Worm (Caenorhabditis elegans) whole organism, late embryonic: Measurements from ENCODE around the gene C15F1.1.
"Not testable (repeated sequence)": the region's sequence is repeated elsewhere in the genome, so short reads cannot be mapped to it uniquely, and the experiment has no call there.

Source experiments
- C08G9.2 ChIP-seq: sonication (generic microtip); optimal IDR thresholded peaks from 2 replicates; lab custom pipeline; 2016; ENCODE audit warnings: mild to moderate bottlenecking, missing genetic modification characterization, moderate library complexity, missing compliant biosample characterization
- ceh-18 ChIP-seq: sonication (generic microtip); optimal IDR thresholded peaks from 2 replicates; lab custom pipeline; 2016; ENCODE audit warnings: missing genetic modification characterization, missing compliant biosample characterization
- ceh-19 ChIP-seq: fragments of 200-800 bp; sonication (Bioruptor generic); optimal IDR thresholded peaks from 2 replicates; lab custom pipeline; 2018; ENCODE audit warnings: mild to moderate bottlenecking, missing genetic modification characterization, missing compliant biosample characterization
- ceh-2 ChIP-seq: sonication (generic microtip); optimal IDR thresholded peaks from 2 replicates; lab custom pipeline; 2016; ENCODE audit warnings: missing genotype, missing genetic modification characterization, missing compliant biosample characterization
- ceh-24 ChIP-seq: sonication (generic microtip); optimal IDR thresholded peaks from 2 replicates; lab custom pipeline; 2016; ENCODE audit warnings: mild to moderate bottlenecking, missing genetic modification characterization, missing compliant biosample characterization
- ceh-30 ChIP-seq: fragments of 150-350 bp; optimal IDR thresholded peaks from 2 replicates; lab custom pipeline; 2014; ENCODE audit warnings: missing biosample characterization, missing genetic modification characterization
- ceh-31 ChIP-seq: sonication (generic microtip); optimal IDR thresholded peaks from 2 replicates; lab custom pipeline; 2016; ENCODE audit warnings: missing genetic modification characterization, missing compliant biosample characterization
- ceh-45 ChIP-seq: fragments of 200-800 bp; sonication (Bioruptor generic); IDR thresholded peaks from 2 replicates; pipeline ENCODE4 v1.3.6; 2022; ENCODE audit warnings: missing genetic modification reagents, missing genetic modification characterization, missing compliant biosample characterization
- ceh-6 ChIP-seq: fragments of 200-800 bp; sonication (Bioruptor generic); optimal IDR thresholded peaks from 2 replicates; lab custom pipeline; 2018; ENCODE audit warnings: mild to moderate bottlenecking, missing genetic modification characterization, missing compliant biosample characterization
- ceh-9 ChIP-seq: sonication (generic microtip); optimal IDR thresholded peaks from 2 replicates; lab custom pipeline; 2016; ENCODE audit warnings: mild to moderate bottlenecking, missing genetic modification characterization, inconsistent platforms, missing compliant biosample characterization
- dve-1 ChIP-seq: sonication (generic microtip); optimal IDR thresholded peaks from 2 replicates; lab custom pipeline; 2017; ENCODE audit warnings: antibody characterized with exemption, mild to moderate bottlenecking, missing genetic modification characterization, missing compliant biosample characterization
- elt-4 ChIP-seq: sonication (generic microtip); optimal IDR thresholded peaks from 2 replicates; lab custom pipeline; 2016; ENCODE audit warnings: missing genetic modification characterization, missing compliant biosample characterization
- fkh-10 ChIP-seq: fragments of 150-350 bp; optimal IDR thresholded peaks from 2 replicates; lab custom pipeline; 2014; ENCODE audit warnings: missing biosample characterization, missing genetic modification reagents, missing genetic modification characterization
- gmeb-2 ChIP-seq: sonication (generic microtip); optimal IDR thresholded peaks from 2 replicates; lab custom pipeline; 2016; ENCODE audit warnings: missing genetic modification characterization, inconsistent platforms, missing compliant biosample characterization
- hlh-30 ChIP-seq: sonication (generic microtip); optimal IDR thresholded peaks from 2 replicates; lab custom pipeline; 2017; ENCODE audit warnings: antibody characterized with exemption, missing genetic modification characterization, missing compliant biosample characterization; ENCODE audit not compliant: insufficient read depth
- hlh-6 ChIP-seq: sonication (generic microtip); optimal IDR thresholded peaks from 2 replicates; lab custom pipeline; 2016; ENCODE audit warnings: missing genotype, missing genetic modification characterization, missing compliant biosample characterization
- hlh-8 ChIP-seq: sonication (generic microtip); optimal IDR thresholded peaks from 2 replicates; lab custom pipeline; 2016; ENCODE audit warnings: missing genotype, missing genetic modification characterization, missing compliant biosample characterization
- nfya-1 ChIP-seq: sonication (generic microtip); optimal IDR thresholded peaks from 2 replicates; lab custom pipeline; 2017; ENCODE audit warnings: missing genetic modification characterization, mild to moderate bottlenecking, missing compliant biosample characterization, antibody characterized with exemption, moderate library complexity
- odd-2 ChIP-seq: sonication (generic microtip); optimal IDR thresholded peaks from 2 replicates; lab custom pipeline; 2017; ENCODE audit warnings: antibody characterized with exemption, mild to moderate bottlenecking, missing genetic modification characterization, missing compliant biosample characterization
- pag-3 ChIP-seq: sonication (generic microtip); optimal IDR thresholded peaks from 2 replicates; lab custom pipeline; 2016; ENCODE audit warnings: missing compliant biosample characterization, missing genetic modification characterization, borderline replicate concordance
- pat-9 ChIP-seq: fragments of 200-800 bp; sonication (Bioruptor generic); optimal IDR thresholded peaks from 2 replicates; lab custom pipeline; 2018; ENCODE audit warnings: mild to moderate bottlenecking, missing genetic modification characterization, moderate library complexity, missing compliant biosample characterization
- pax-1 ChIP-seq: fragments of 150-350 bp; optimal IDR thresholded peaks from 2 replicates; lab custom pipeline; 2014; ENCODE audit warnings: missing biosample characterization, missing genetic modification characterization
- rnt-1 ChIP-seq: sonication (generic microtip); optimal IDR thresholded peaks from 2 replicates; lab custom pipeline; 2016; ENCODE audit warnings: missing genetic modification characterization, missing compliant biosample characterization
- sox-2 ChIP-seq: fragments of 200-800 bp; sonication (Bioruptor generic); IDR thresholded peaks from 2 replicates; pipeline ENCODE4 v1.3.6; 2022; ENCODE audit warnings: missing genetic modification reagents, missing genetic modification characterization, missing compliant biosample characterization
- syd-9 ChIP-seq: sonication (generic microtip); optimal IDR thresholded peaks from 2 replicates; lab custom pipeline; 2016; ENCODE audit warnings: mild to moderate bottlenecking, missing genetic modification characterization, moderate library complexity, missing compliant biosample characterization
- tbx-7 ChIP-seq: sonication (generic microtip); optimal IDR thresholded peaks from 2 replicates; lab custom pipeline; 2016; ENCODE audit warnings: missing genotype, missing genetic modification characterization, missing compliant biosample characterization
- ttx-3 ChIP-seq: sonication (generic microtip); optimal IDR thresholded peaks from 2 replicates; lab custom pipeline; 2016; ENCODE audit warnings: missing genetic modification reagents, missing genetic modification characterization, missing compliant biosample characterization
- unc-86 ChIP-seq: sonication (generic microtip); optimal IDR thresholded peaks from 2 replicates; lab custom pipeline; 2016; ENCODE audit warnings: missing genetic modification characterization, missing compliant biosample characterization
- zip-5 ChIP-seq: sonication (generic microtip); optimal IDR thresholded peaks from 2 replicates; lab custom pipeline; 2016; ENCODE audit warnings: missing genetic modification characterization, missing compliant biosample characterization

Gene C15F1.1

ce11 chrII:6968191-6968675 lies 21.4 kb upstream of the C15F1.1 start (continued):
- TF ChIP-seq tbx-7 (tag; lab: Kevin White, UChicago) (peak; percentile 21), pax-1 (tag; lab: Kevin White, UChicago) (no peak), ttx-3 (tag; lab: Kevin White, UChicago) (no peak), ceh-18 (tag; lab: Kevin White, UChicago) (peak; percentile 7), sox-2 (GFP tag; lab: Robert Waterston, UW) (no peak; the same call in 1 of the 2 replicates), ceh-31 (tag; lab: Kevin White, UChicago) (peak; percentile 36), ceh-2 (tag; lab: Kevin White, UChicago) (peak; percentile 32), ceh-24 (no peak), pag-3 (tag; lab: Kevin White, UChicago) (no peak), C08G9.2 (tag; lab: Kevin White, UChicago) (no peak)

ce11 chrII:6970515-6970914 lies 19.2 kb upstream of the C15F1.1 start, which contains the start of gene C15F1.5:
Gene C15F1.5 (minus strand): TSS chrII:6970615.
- TF ChIP-seq gmeb-2 (tag; lab: Kevin White, UChicago) = no peak
- TF ChIP-seq ceh-30 (tag; lab: Kevin White, UChicago) = no peak
- TF ChIP-seq ceh-2 (tag; lab: Kevin White, UChicago) = no peak
- TF ChIP-seq ceh-19 (GFP tag; lab: Kevin White, UChicago) = no peak

- TF ChIP-seq unc-86 (tag; lab: Kevin White, UChicago) = no peak
- TF ChIP-seq hlh-30 (tag; lab: Kevin White, UChicago) = no peak
- no peak for TF ChIP-seq ceh-6 (GFP tag; lab: Kevin White, UChicago)
- TF ChIP-seq odd-2 (tag; lab: Kevin White, UChicago) = no peak
- TF ChIP-seq syd-9 (tag; lab: Kevin White, UChicago) = no peak
- no peak for TF ChIP-seq pax-1 (tag; lab: Kevin White, UChicago)
- no peak for TF ChIP-seq pat-9
- no peak for TF ChIP-seq fkh-10 (GFP tag; lab: Kevin White, UChicago)
- TF ChIP-seq dve-1 (tag; lab: Kevin White, UChicago) = no peak
- TF ChIP-seq ceh-9 (tag; lab: Kevin White, UChicago) = no peak
Observed at ce11 chrII:6972185-6972737, 17.4 kb upstream of the C15F1.1 start, which contains the start of gene art-1. Gene art-1 (minus strand): TSS chrII:6972235.

- TF ChIP-seq hlh-8 (tag; lab: Kevin White, UChicago) = no peak
- TF ChIP-seq hlh-6 (tag; lab: Kevin White, UChicago) = no peak
- TF ChIP-seq, all 69 proteins: peak for 0
Observed at ce11 chrII:6973501-6973900, 16.2 kb upstream of the C15F1.1 start, which contains the start of gene sod-1. Gene sod-1 (minus strand): TSS chrII:6973887.

ce11 chrII:6974011-6974410 lies 15.7 kb upstream of the C15F1.1 start:
- TF ChIP-seq nfya-1 (tag; lab: Kevin White, UChicago) (peak; percentile 14), rnt-1 (no peak), gmeb-2 (tag; lab: Kevin White, UChicago) (no peak), fkh-10 (GFP tag; lab: Kevin White, UChicago) (no peak)

ce11 chrII:6975725-6976124 lies 14.0 kb upstream of the C15F1.1 start:
- no peak for TF ChIP-seq elt-4 (tag; lab: Kevin White, UChicago)
- no peak for TF ChIP-seq ceh-24

- not testable (repeated sequence) for TF ChIP-seq zip-5 (tag; lab: Kevin White, UChicago); nfya-1 (tag; lab: Kevin White, UChicago); ceh-45
- TF ChIP-seq, all 69 proteins: peak for 0; not testable (repeated sequence) for 69
Observed at ce11 chrII:6977732-6978131, 11.9 kb upstream of the C15F1.1 start, which contains the start of gene C15F1.8. Gene C15F1.8 (minus strand): TSS chrII:6977832.
